Fruit fly (Drosophila melanogaster): ENCODE data around the gene baz.
A peak's percentile ranks its signal among the peaks of the same experiment; 100 is the strongest.

The baz gene

dm6 chrX:17123545-17124203 is 36.1 kb upstream of the baz start (continued):
- TF ChIP-seq CG31388 (GFP tag; optimal IDR thresholded peaks at IDR 0.05) (no peak), CG10959 (GFP tag; IDR thresholded peaks at IDR 0.05) (no peak), CG32767 (GFP tag; IDR thresholded peaks at IDR 0.05) (peak; percentile 73), CG12942 (GFP tag; optimal IDR thresholded peaks at IDR 0.05) (peak; percentile 63), tin (GFP tag; optimal IDR thresholded peaks at IDR 0.05) (peak; percentile 52), gfzf (GFP tag; optimal IDR thresholded peaks at IDR 0.05) (no peak), CG9437 (GFP tag; optimal IDR thresholded peaks at IDR 0.05) (peak; percentile 47), CG7786 (GFP tag; optimal IDR thresholded peaks at IDR 0.05) (peak; percentile 15), sens-2 (GFP tag; IDR thresholded peaks at IDR 0.05) (peak; percentile 72), CG2202 (tag; optimal IDR thresholded peaks at IDR 0.05) (peak; percentile 37), CG17186 (GFP tag; optimal IDR thresholded peaks at IDR 0.05) (peak; percentile 16), CTCF (GFP tag; optimal IDR thresholded peaks at IDR 0.05) (no peak), CG42726 (GFP tag; IDR thresholded peaks at IDR 0.05; ENCODE audit: partially characterized antibody) (no peak), CG11247 (GFP tag; IDR thresholded peaks at IDR 0.05) (peak; percentile 66; the same call in 1 of the 2 replicates), eyg (GFP tag; optimal IDR thresholded peaks at IDR 0.05) (no peak), CG13296 (GFP tag; optimal IDR thresholded peaks at IDR 0.05) (peak; percentile 60), CG6683 (GFP tag; optimal IDR thresholded peaks at IDR 0.05) (peak; percentile 53), fd64A (GFP tag; optimal IDR thresholded peaks at IDR 0.05) (peak; percentile 43), gcm2 (GFP tag; optimal IDR thresholded peaks at IDR 0.05) (peak; percentile 21), CG8924 (tag; optimal IDR thresholded peaks at IDR 0.05) (peak; percentile 79), trh (GFP tag; optimal IDR thresholded peaks at IDR 0.05) (peak; percentile 13), CG8089 (GFP tag; optimal IDR thresholded peaks at IDR 0.05) (no peak), CG4282 (GFP tag; optimal IDR thresholded peaks at IDR 0.05) (no peak), prd (optimal IDR thresholded peaks at IDR 0.05) (no peak), prd (GFP tag; IDR thresholded peaks at IDR 0.05) (peak; percentile 73), corto (GFP tag; optimal IDR thresholded peaks at IDR 0.05) (no peak), fru (optimal IDR thresholded peaks at IDR 0.05) (no peak), CG2678 (tag; optimal IDR thresholded peaks at IDR 0.05) (peak; percentile 88), CG13775 (GFP tag; optimal IDR thresholded peaks at IDR 0.05) (peak; percentile 35), cato (GFP tag; optimal IDR thresholded peaks at IDR 0.05; ENCODE audit: borderline replicate concordance) (peak; percentile 31), CG9817 (tag; optimal IDR thresholded peaks at IDR 0.05) (peak; percentile 72), slbo (GFP tag; IDR thresholded peaks at IDR 0.05) (peak; percentile 82), gcm (GFP tag; optimal IDR thresholded peaks at IDR 0.05) (peak; percentile 43), az2 (GFP tag; optimal IDR thresholded peaks at IDR 0.05) (peak; percentile 61), CG7372 (GFP tag; IDR thresholded peaks at IDR 0.05) (0 out of 2 replicates have a peak, but pooled peaks have one; percentile 50), trem (tag; optimal IDR thresholded peaks at IDR 0.05) (peak; percentile 46), CG32532 (GFP tag; IDR thresholded peaks at IDR 0.05) (peak; percentile 77), twi (tag; optimal IDR thresholded peaks at IDR 0.05) (no peak), CG12104 (GFP tag; optimal IDR thresholded peaks at IDR 0.05) (peak; percentile 32), CG6654 (GFP tag; optimal IDR thresholded peaks at IDR 0.05) (peak; percentile 18), Max (GFP tag; optimal IDR thresholded peaks at IDR 0.05) (peak; percentile 25), onecut (GFP tag; IDR thresholded peaks at IDR 0.05) (peak; percentile 58), CG5953 (GFP tag; IDR thresholded peaks at IDR 0.05) (peak; percentile 54; the same call in 1 of the 2 replicates), bigmax (GFP tag; optimal IDR thresholded peaks at IDR 0.05) (no peak), CG15601 (tag; optimal IDR thresholded peaks at IDR 0.05) (peak; percentile 43), ap (GFP tag; IDR thresholded peaks at IDR 0.05) (peak; percentile 56; the same call in 1 of the 2 replicates), NK7.1 (GFP tag; optimal IDR thresholded peaks at IDR 0.05) (no peak), pho (GFP tag; optimal IDR thresholded peaks at IDR 0.05) (peak; percentile 66), gce (GFP tag; IDR thresholded peaks at IDR 0.05) (no peak), z (GFP tag; IDR thresholded peaks at IDR 0.05) (no peak), sr (GFP tag; IDR thresholded peaks at IDR 0.05) (no peak), ato (GFP tag; IDR thresholded peaks at IDR 0.05; ENCODE audit: partially characterized antibody) (no peak)

Data from whole organism, embryonic.